Fruit fly (Drosophila melanogaster): ENCODE measurements around the gene fd96Ca.

DNA sequence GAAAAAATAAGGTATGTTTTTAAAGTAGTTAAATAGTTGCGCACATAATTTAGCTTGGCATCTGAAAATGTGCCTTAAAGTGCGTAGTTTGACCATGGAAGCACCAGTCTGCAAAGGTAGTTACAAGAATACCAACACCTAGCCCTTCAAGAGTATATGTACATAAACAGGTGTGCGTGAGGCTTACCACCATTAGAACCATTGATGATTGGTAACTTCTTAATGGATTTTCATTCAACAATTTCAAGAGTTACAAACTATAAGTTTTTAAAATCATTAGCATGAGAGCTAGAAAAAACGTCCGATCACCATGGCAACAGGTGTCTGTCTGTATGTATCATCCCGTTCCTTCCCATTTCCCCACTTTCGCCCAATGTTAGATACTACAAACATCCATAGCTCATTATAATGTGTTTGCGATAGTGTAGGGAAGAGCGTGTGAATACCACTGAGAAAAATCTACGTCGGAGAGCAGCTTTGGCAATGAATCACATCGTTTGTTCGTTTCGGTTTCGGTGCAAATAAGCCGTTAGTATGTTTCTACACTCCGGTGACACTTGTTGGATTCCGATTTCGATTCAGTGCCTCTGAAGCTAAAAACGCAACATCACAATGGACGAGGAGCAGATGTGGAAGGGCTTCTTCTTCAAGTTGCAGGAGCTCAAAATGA is 25.9 kb upstream of the fd96Ca start:
- TF ChIP-seq CG7045 (GFP tag; optimal IDR thresholded peaks at IDR 0.05) (no peak), CG7101 (tag; optimal IDR thresholded peaks at IDR 0.05) (no peak), CG5204 (GFP tag; optimal IDR thresholded peaks at IDR 0.05) (no peak), CG12768 (GFP tag; optimal IDR thresholded peaks at IDR 0.05) (peak; percentile 8), bab1 (GFP tag; optimal IDR thresholded peaks at IDR 0.05) (no peak)
